Worm (Caenorhabditis elegans): Measurements from ENCODE around the gene plr-1.
A peak's percentile ranks its signal among the peaks of the same experiment; 100 is the strongest.

The plr-1 gene

DNA sequence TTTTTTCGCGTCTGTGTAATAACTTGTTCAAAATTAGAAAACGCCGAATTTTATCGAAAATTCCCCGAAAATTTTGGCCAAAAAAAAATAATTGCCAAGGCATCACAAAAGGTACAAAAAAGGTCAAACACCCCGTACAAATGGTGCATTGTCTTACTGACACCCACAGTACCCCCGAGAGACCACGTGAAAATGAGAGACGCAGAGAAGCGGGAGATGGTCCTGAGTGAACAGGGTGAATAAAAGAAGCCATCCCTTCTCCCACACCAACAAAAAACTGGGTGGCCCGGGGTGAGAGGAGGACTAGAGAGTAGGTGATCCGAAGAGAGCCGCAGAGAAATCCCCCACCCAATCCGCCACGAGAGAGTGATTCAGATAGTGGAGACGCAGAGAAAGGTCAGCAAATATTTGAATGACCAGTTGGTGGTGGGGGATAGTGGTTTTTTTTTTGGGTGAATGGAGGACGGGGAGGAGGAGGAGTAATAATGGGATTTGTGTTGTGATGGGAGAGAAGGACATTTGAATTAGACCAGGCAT is 24.7 kb downstream of the plr-1 start:
- TF ChIP-seq nhr-237 (tag; optimal IDR thresholded peaks at IDR 0.05) (no peak), ham-2 (GFP tag; optimal IDR thresholded peaks at IDR 0.05) (no peak), elt-3 (tag; optimal IDR thresholded peaks at IDR 0.05) (no peak), mls-2 (tag; optimal IDR thresholded peaks at IDR 0.05) (peak; percentile 15), cnd-1 (tag; optimal IDR thresholded peaks at IDR 0.05) (no peak), sptf-1 (tag; optimal IDR thresholded peaks at IDR 0.05) (peak; percentile 1), ceh-83 (GFP tag; optimal IDR thresholded peaks at IDR 0.05) (no peak), M03D4.4 (tag; optimal IDR thresholded peaks at IDR 0.05) (peak; percentile 3), mab-5 (tag; optimal IDR thresholded peaks at IDR 0.05) (no peak), nhr-2 (tag; optimal IDR thresholded peaks at IDR 0.05) (peak; percentile 98), ces-1 (GFP tag; optimal IDR thresholded peaks at IDR 0.05) (peak; percentile 6), nhr-28 (tag; optimal IDR thresholded peaks at IDR 0.05) (no peak), ceh-39 (tag; optimal IDR thresholded peaks at IDR 0.05) (peak; percentile 43), tbx-8 (GFP tag; optimal IDR thresholded peaks at IDR 0.05) (no peak)

DNA sequence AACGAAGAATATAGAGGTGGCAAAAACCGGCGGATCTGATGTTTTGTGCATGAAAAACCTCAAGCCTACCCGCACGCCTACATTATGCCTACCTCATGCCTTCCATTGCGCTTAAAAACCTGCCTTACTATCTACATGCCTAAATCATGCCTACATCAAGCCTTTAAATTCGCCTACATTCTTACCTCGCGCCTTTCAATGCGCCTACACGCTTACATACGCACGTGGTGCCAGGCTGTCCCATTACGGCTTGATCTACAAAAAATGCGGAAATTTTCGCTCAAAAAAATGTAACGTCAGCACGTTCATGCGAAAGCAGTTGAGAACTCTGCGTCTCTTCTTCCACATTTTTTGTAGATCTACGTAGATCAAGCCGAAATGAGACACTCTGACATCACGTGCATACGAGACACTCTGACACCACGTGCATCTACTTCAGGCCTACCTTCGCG is 27.5 kb downstream of the plr-1 start, which contains the start of gene fbxa-220:
Gene fbxa-220 (minus strand): TSS at position 51 of the 452 bp plus-strand sequence.
- TF ChIP-seq unc-120 (tag; optimal IDR thresholded peaks at IDR 0.05; ENCODE audit: poor library complexity, severe bottlenecking) (no peak), mls-2 (tag; optimal IDR thresholded peaks at IDR 0.05) (no peak), mep-1 (tag; optimal IDR thresholded peaks at IDR 0.05) (no peak), lin-13 (tag; optimal IDR thresholded peaks at IDR 0.05) (no peak), nhr-28 (tag; optimal IDR thresholded peaks at IDR 0.05) (no peak), M03D4.4 (tag; optimal IDR thresholded peaks at IDR 0.05) (no peak), ceh-39 (tag; optimal IDR thresholded peaks at IDR 0.05) (no peak)

DNA sequence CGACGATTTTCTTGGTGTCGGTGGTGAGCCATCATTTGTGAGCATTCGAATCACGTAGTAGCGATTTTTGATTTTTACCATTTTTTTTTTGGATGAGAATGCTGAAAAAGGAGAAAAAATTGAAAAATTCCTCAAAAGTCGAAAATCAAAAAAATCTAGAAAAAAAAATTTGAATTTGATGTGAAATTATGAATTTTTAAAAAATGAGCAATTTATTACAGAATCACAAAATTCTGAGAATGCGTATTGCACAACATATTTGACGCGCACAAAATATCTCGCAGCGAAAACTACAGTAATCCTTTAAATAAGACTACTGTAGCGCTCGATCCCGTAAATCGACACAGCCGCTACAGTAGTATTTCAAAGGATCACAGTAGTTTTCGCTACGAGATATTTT is 30.6 kb downstream of the plr-1 start, which contains the start of gene popl-5:
Gene popl-5 (minus strand): TSS at position 101 of the 400 bp plus-strand sequence.
- no peak for TF ChIP-seq pha-4 (tag; optimal IDR thresholded peaks at IDR 0.05)
- no peak for TF ChIP-seq zip-8 (tag; optimal IDR thresholded peaks at IDR 0.05)
- TF ChIP-seq ceh-83 (GFP tag; optimal IDR thresholded peaks at IDR 0.05), result no peak
- no peak for TF ChIP-seq bed-3 (GFP tag; optimal IDR thresholded peaks at IDR 0.05)
- no peak for TF ChIP-seq unc-120 (tag; optimal IDR thresholded peaks at IDR 0.05; ENCODE audit: poor library complexity, severe bottlenecking)
- TF ChIP-seq nhr-76 (tag; optimal IDR thresholded peaks at IDR 0.05), result no peak

DNA sequence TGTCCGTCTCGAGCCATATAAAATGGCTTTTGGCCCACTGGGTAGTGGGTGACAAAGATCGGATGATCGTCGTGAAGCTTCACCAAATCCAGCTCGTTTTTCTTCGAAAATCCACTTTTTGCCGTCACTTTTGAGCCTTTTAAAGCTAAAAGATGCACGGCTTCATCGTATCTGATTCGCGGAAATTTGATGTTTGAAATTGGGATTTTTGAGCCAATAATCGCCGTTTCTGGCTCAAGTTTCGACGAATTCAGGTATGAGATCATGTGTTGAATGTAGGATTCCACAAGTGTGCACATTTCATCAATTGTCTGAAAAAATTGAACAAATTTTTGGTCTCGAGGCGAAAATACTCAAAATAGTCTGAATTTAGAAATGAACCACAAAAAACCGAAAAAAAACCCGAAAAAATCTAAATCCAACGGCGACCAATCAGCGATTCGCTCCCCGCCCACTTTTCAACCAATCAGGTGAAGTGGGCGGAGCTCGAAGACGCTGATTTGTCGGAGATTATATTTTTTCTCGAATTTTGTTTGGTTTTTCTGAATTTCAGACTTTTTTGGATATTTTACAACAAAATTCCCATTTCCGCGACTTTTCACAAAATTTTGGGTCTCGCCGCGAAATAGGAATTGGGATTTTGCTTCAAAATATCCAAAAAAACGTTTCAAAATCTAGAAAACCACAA is 32.1 kb downstream of the plr-1 start:
- TF ChIP-seq drap-1 (GFP tag; optimal IDR thresholded peaks at IDR 0.05), result no peak
- no peak for TF ChIP-seq sptf-1 (tag; optimal IDR thresholded peaks at IDR 0.05)
- no peak for TF ChIP-seq ceh-39 (tag; optimal IDR thresholded peaks at IDR 0.05)
- TF ChIP-seq ceh-43 (GFP tag; optimal IDR thresholded peaks at IDR 0.05), result no peak
- TF ChIP-seq blmp-1 (tag; optimal IDR thresholded peaks at IDR 0.05), result no peak
- no peak for TF ChIP-seq flh-1 (GFP tag; optimal IDR thresholded peaks at IDR 0.05)
- TF ChIP-seq nhr-28 (tag; optimal IDR thresholded peaks at IDR 0.05), result no peak
- no peak for TF ChIP-seq nhr-76 (tag; optimal IDR thresholded peaks at IDR 0.05)
- TF ChIP-seq mab-5 (tag; optimal IDR thresholded peaks at IDR 0.05), result no peak
- TF ChIP-seq unc-62 (GFP tag; optimal IDR thresholded peaks at IDR 0.05), result no peak
- TF ChIP-seq elt-3 (tag; optimal IDR thresholded peaks at IDR 0.05), result no peak
- no peak for TF ChIP-seq ztf-11 (tag; optimal IDR thresholded peaks at IDR 0.05)
- no peak for TF ChIP-seq M03D4.4 (tag; optimal IDR thresholded peaks at IDR 0.05)
- TF ChIP-seq nhr-12 (tag; optimal IDR thresholded peaks at IDR 0.05), result no peak
- TF ChIP-seq lin-32 (GFP tag; optimal IDR thresholded peaks at IDR 0.05), result no peak
- no peak for TF ChIP-seq pha-4 (tag; optimal IDR thresholded peaks at IDR 0.05)

DNA sequence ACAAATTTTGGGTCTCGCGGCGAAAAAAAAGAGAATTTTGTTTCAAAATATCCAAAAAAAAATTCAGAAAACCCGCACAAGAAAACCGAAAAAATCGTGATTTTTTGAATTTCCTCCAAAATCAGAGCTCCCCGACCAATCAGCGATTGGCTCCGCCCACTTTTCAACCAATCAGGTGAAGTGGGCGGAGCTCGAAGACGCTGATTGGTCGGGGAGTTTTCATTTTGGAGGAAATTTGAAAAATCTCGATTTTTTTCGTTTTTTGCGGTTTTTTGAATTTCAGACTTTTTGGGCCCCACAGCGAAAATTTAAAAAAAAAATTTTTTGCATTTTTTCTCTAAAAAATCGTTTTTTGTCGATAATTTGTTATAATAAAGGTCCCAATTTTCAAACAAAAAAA is 32.9 kb downstream of the plr-1 start:
- TF ChIP-seq bed-3 (GFP tag; optimal IDR thresholded peaks at IDR 0.05) (no peak), pha-4 (tag; optimal IDR thresholded peaks at IDR 0.05) (no peak), blmp-1 (tag; optimal IDR thresholded peaks at IDR 0.05) (no peak), sptf-1 (tag; optimal IDR thresholded peaks at IDR 0.05) (no peak), snpc-4 (tag; optimal IDR thresholded peaks at IDR 0.05) (no peak), flh-1 (GFP tag; optimal IDR thresholded peaks at IDR 0.05) (no peak), elt-1 (tag; optimal IDR thresholded peaks at IDR 0.05; ENCODE audit: borderline replicate concordance, insufficient read depth) (no peak), lsy-2 (tag; optimal IDR thresholded peaks at IDR 0.05) (no peak)
